Worm (Caenorhabditis elegans) whole organism, L3 larva: ENCODE measurements around the gene nprl-3.
A peak's percentile ranks its signal among the peaks of the same experiment; 100 is the strongest.

ENCODE experiments used
- ZK546.5 ChIP-seq: sonication (generic microtip); optimal IDR thresholded peaks from 2 replicates; lab custom pipeline; 2017; ENCODE audit warnings: missing biosample characterization, missing genetic modification characterization
- aly-2 ChIP-seq: fragments of 150-350 bp; optimal IDR thresholded peaks from 2 replicates; lab custom pipeline; 2014; ENCODE audit warnings: missing biosample characterization, missing genetic modification characterization
- ama-1 ChIP-seq: fragments of 150-350 bp; optimal IDR thresholded peaks from 2 replicates; lab custom pipeline; 2018
- ceh-16 ChIP-seq: sonication (generic microtip); optimal IDR thresholded peaks from 2 replicates; lab custom pipeline; 2017; ENCODE audit warnings: missing biosample characterization, missing genetic modification characterization
- ceh-28 ChIP-seq: fragments of 150-350 bp; optimal IDR thresholded peaks from 2 replicates; lab custom pipeline; 2014; ENCODE audit warnings: missing biosample characterization, missing genetic modification reagents, missing genetic modification characterization
- ceh-82 ChIP-seq: fragments of 150-350 bp; optimal IDR thresholded peaks from 2 replicates; lab custom pipeline; 2014; ENCODE audit warnings: missing biosample characterization, missing genetic modification characterization
- ceh-9 ChIP-seq: sonication (generic microtip); optimal IDR thresholded peaks from 2 replicates; lab custom pipeline; 2018; ENCODE audit warnings: missing biosample characterization, missing genetic modification characterization
- daf-12 ChIP-seq: fragments of 150-350 bp; optimal IDR thresholded peaks from 2 replicates; lab custom pipeline; 2014; ENCODE audit warnings: missing biosample characterization, missing genetic modification reagents, missing genetic modification characterization
- egl-27 ChIP-seq: sonication (generic microtip); optimal IDR thresholded peaks from 4 replicates; lab custom pipeline; 2017; ENCODE audit warnings: missing biosample characterization, missing genetic modification reagents, missing genetic modification characterization
- egl-5 ChIP-seq: fragments of 150-350 bp; optimal IDR thresholded peaks from 2 replicates; lab custom pipeline; 2017; ENCODE audit warnings: missing biosample characterization, missing genetic modification reagents, missing genetic modification characterization, inconsistent platforms
- elt-1 ChIP-seq: fragments of 150-350 bp; optimal IDR thresholded peaks from 2 replicates; lab custom pipeline; 2014; ENCODE audit warnings: missing biosample characterization, missing genetic modification characterization
- elt-2 ChIP-seq: sonication (generic microtip); optimal IDR thresholded peaks from 2 replicates; lab custom pipeline; 2016; ENCODE audit warnings: missing genetic modification reagents, mild to moderate bottlenecking, missing genetic modification characterization, missing compliant biosample characterization
- elt-3 ChIP-seq, 3 experiments: fragments of 150-350 bp in 1 of 3; sonication (generic microtip) in 2 of 3; optimal IDR thresholded peaks; 2 replicates in 2 of 3; 4 replicates in 1 of 3; lab custom pipeline; 2014 to 2017; ENCODE audit warnings: missing biosample characterization in 3 of 3, missing genetic modification characterization in 3 of 3
- fkh-10 ChIP-seq: sonication (generic microtip); optimal IDR thresholded peaks from 2 replicates; lab custom pipeline; 2017; ENCODE audit warnings: missing biosample characterization, missing genetic modification reagents, missing genetic modification characterization
- fkh-2 ChIP-seq: fragments of 150-350 bp; optimal IDR thresholded peaks from 2 replicates; lab custom pipeline; 2014; ENCODE audit warnings: missing biosample characterization, missing genetic modification reagents, missing genetic modification characterization
- hmg-11 ChIP-seq: sonication (generic microtip); optimal IDR thresholded peaks from 2 replicates; lab custom pipeline; 2016; ENCODE audit warnings: missing genetic modification characterization, missing compliant biosample characterization
- jun-1 ChIP-seq: fragments of 150-350 bp; optimal IDR thresholded peaks from 2 replicates; lab custom pipeline; 2014; ENCODE audit warnings: missing biosample characterization, missing genetic modification reagents, missing genetic modification characterization
- lin-15B ChIP-seq: fragments of 150-350 bp; optimal IDR thresholded peaks from 2 replicates; lab custom pipeline; 2014; ENCODE audit warnings: missing biosample characterization, missing genetic modification characterization
- lin-39 ChIP-seq: fragments of 150-350 bp; optimal IDR thresholded peaks from 2 replicates; lab custom pipeline; 2018; ENCODE audit warnings: missing biosample characterization, missing genetic modification reagents, missing genetic modification characterization
- mdl-1 ChIP-seq: fragments of 150-350 bp; optimal IDR thresholded peaks from 2 replicates; lab custom pipeline; 2014; ENCODE audit warnings: missing biosample characterization, missing genetic modification characterization
- nfya-1 ChIP-seq: sonication (generic microtip); optimal IDR thresholded peaks from 2 replicates; lab custom pipeline; 2017; ENCODE audit warnings: missing genetic modification characterization, mild to moderate bottlenecking, missing compliant biosample characterization, antibody characterized with exemption, moderate library complexity; ENCODE audit not compliant: insufficient read depth
- nhr-11 ChIP-seq: fragments of 150-350 bp; optimal IDR thresholded peaks from 2 replicates; lab custom pipeline; 2014; ENCODE audit warnings: missing biosample characterization, missing genetic modification characterization
- nhr-23 ChIP-seq: fragments of 150-350 bp; optimal IDR thresholded peaks from 2 replicates; lab custom pipeline; 2014; ENCODE audit warnings: missing biosample characterization, missing genetic modification reagents, missing genetic modification characterization
- nhr-237 ChIP-seq: fragments of 150-350 bp; optimal IDR thresholded peaks from 2 replicates; lab custom pipeline; 2014; ENCODE audit warnings: missing biosample characterization, missing genetic modification characterization
- nhr-25 ChIP-seq: sonication (generic microtip); optimal IDR thresholded peaks from 2 replicates; lab custom pipeline; 2017; ENCODE audit warnings: missing biosample characterization, missing genetic modification characterization
- nhr-43 ChIP-seq: sonication (generic microtip); optimal IDR thresholded peaks from 2 replicates; lab custom pipeline; 2016; ENCODE audit warnings: mild to moderate bottlenecking, missing genetic modification characterization, missing compliant biosample characterization; ENCODE audit not compliant: poor library complexity, severe bottlenecking
- nhr-67 ChIP-seq: fragments of 150-350 bp; optimal IDR thresholded peaks from 2 replicates; lab custom pipeline; 2014; ENCODE audit warnings: missing biosample characterization, missing genetic modification characterization
- nhr-76 ChIP-seq: fragments of 150-350 bp; sonication (generic microtip); optimal IDR thresholded peaks from 5 replicates; lab custom pipeline; 2014; ENCODE audit warnings: missing biosample characterization, missing genetic modification characterization
- pqm-1 ChIP-seq: fragments of 150-350 bp; optimal IDR thresholded peaks from 2 replicates; lab custom pipeline; 2017; ENCODE audit warnings: missing biosample characterization, missing genetic modification characterization, inconsistent platforms
- skn-1 ChIP-seq: fragments of 150-350 bp; optimal IDR thresholded peaks from 2 replicates; lab custom pipeline; 2014; ENCODE audit warnings: missing biosample characterization, missing genetic modification characterization
- snpc-4 ChIP-seq: fragments of 150-350 bp; optimal IDR thresholded peaks from 2 replicates; lab custom pipeline; 2014; ENCODE audit warnings: missing biosample characterization, missing genetic modification characterization
- tbx-2 ChIP-seq: sonication (generic microtip); optimal IDR thresholded peaks from 2 replicates; lab custom pipeline; 2016; ENCODE audit warnings: mild to moderate bottlenecking, missing genetic modification characterization, missing compliant biosample characterization
- unc-62 ChIP-seq: fragments of 150-350 bp; sonication (generic microtip); optimal IDR thresholded peaks from 4 replicates; lab custom pipeline; 2014; ENCODE audit warnings: missing biosample characterization, missing genetic modification reagents, missing genetic modification characterization
- zag-1 ChIP-seq: fragments of 150-350 bp; optimal IDR thresholded peaks from 2 replicates; lab custom pipeline; 2014; ENCODE audit warnings: missing biosample characterization, missing genetic modification characterization
- ztf-11 ChIP-seq: fragments of 150-350 bp; optimal IDR thresholded peaks from 2 replicates; lab custom pipeline; 2014; ENCODE audit warnings: missing biosample characterization, missing genetic modification characterization
- ztf-4 ChIP-seq: fragments of 150-350 bp; optimal IDR thresholded peaks from 2 replicates; lab custom pipeline; 2014; ENCODE audit warnings: missing biosample characterization, missing genetic modification characterization

The nprl-3 gene

DNA sequence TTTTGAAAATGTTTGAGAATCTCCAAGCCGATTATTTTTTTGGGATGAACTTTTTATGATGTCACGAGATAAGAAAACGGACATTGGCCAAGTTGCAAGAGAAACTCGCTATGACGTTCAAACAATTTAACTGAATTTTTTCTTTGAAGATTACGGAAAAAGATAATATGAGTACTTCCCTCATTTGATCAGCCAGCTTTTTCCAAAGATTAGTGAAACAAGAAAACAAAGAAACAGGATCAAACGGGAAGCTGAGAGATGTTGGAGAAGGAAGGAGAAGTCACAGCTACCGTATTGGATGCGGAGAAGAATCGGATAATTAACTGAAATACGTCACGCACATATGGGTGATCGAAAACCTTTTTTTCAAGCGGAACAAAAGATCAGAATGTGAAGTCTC, 43.1 kb upstream of the nprl-3 start:
- peak; percentile 82 for TF ChIP-seq elt-1 (tag; lab: Kevin White, UChicago)
- peak; percentile 62 for TF ChIP-seq nhr-23 (tag; lab: Kevin White, UChicago)
- TF ChIP-seq hmg-11 (tag; lab: Kevin White, UChicago), result no peak
- no peak for TF ChIP-seq nhr-76
- no peak for TF ChIP-seq jun-1 (tag; lab: Kevin White, UChicago)
- TF ChIP-seq nhr-11 (tag; lab: Kevin White, UChicago), result no peak
- TF ChIP-seq nhr-43 (tag; lab: Kevin White, UChicago), result peak; percentile 0

DNA sequence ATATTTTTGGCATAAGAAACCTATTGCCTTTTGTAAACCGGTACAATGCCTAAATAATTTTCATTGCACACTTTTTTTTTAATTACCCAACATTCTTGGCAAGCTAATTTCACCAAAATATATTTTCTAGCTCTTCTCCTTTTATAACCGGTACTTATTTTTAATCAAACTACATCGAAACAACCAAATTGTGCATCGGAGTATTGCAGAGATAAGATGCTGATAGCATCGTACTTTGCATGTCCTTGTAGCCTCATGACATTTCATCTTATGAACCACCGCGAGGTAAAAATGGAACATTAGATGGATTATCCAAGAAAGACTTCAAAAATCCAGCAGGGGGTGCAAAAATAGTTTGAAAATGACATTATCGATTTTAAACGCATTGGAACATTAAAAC, 42.1 kb upstream of the nprl-3 start:
- peak; percentile 41 for TF ChIP-seq elt-2
- TF ChIP-seq nhr-23 (tag; lab: Kevin White, UChicago), result peak; percentile 12
- TF ChIP-seq pqm-1 (tag; lab: Kevin White, UChicago), result peak; percentile 44
- peak; percentile 67 for TF ChIP-seq elt-1 (tag; lab: Kevin White, UChicago)
- no peak for TF ChIP-seq tbx-2 (tag; lab: Kevin White, UChicago)

DNA sequence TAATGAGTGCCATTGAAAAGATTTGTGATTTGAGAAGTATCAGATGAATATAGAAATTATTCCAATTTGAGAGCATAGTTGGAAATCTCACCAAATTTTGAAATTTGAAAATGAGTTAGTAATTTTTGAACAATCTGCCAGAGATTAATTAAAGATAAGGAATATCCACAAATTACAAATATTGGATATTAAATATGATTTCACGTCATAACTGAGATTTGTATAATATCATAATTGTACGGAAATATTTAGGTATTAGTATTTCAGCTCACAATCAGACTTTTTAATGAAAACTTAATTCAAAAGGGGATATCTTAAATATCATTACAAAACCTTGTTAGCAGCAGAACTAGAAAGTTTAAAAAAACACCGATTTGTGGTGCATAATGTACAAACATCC, 37.4 kb upstream of the nprl-3 start, which contains the start of gene K07H8.7:
Gene K07H8.7 (minus strand): TSS at position 101 of the 400 bp plus-strand sequence.
- TF ChIP-seq tbx-2 (tag; lab: Kevin White, UChicago), result no peak
- TF ChIP-seq fkh-2 (tag; lab: Kevin White, UChicago), result no peak
- no peak for TF ChIP-seq ama-1
- no peak for TF ChIP-seq nhr-43 (tag; lab: Kevin White, UChicago)
- TF ChIP-seq ceh-82 (tag; lab: Kevin White, UChicago), result no peak
- TF ChIP-seq nfya-1, result no peak
- TF ChIP-seq ceh-16 (tag; lab: Kevin White, UChicago), result no peak
- TF ChIP-seq mdl-1 (tag; lab: Kevin White, UChicago), result no peak
- no peak for TF ChIP-seq elt-2
- no peak for TF ChIP-seq pqm-1 (tag; lab: Kevin White, UChicago)
- TF ChIP-seq zag-1, result no peak
- no peak for TF ChIP-seq nhr-23 (tag; lab: Kevin White, UChicago)

DNA sequence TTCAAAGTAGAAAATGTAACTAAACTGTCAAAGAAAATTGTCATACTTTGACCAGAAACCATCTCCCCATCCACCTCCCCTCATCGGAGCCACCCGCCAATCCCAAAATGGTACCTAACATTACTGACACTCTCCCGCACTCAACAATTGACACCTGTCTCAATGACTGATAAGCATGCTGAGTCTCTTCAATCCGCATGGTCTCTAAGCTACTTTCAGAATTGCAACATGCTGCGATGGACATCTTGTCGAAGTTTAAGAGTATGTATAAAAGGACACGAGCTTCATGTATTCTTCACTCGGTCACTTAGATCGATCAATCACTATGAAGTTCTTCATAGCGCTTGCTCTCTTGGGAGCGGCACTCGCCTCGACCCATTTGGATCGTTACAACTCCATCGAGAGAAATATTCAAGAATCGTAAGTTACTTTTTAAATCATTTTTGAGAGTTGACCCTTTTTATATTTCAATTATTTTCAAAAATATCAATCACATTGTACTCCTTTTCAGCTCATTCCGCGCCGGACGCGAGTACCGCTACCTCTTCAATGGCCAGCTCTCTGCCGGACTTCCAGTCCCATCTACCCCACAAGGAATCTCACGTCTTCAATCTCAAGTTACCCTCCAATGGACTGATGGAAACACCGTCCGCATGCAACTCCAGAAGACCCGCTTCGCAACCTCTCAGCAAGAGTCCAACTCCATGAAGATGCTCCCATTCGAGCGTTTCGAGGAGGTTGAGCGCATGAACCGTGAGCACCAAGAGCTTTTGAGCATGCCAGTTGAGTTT, 36.2 kb upstream of the nprl-3 start, which contains the start of gene vit-6:
Gene vit-6 (plus strand): TSS at position 310 of the 791 bp plus-strand sequence.
- no peak for TF ChIP-seq ceh-82 (tag; lab: Kevin White, UChicago)
- TF ChIP-seq daf-12 (tag; lab: Kevin White, UChicago), result no peak
- TF ChIP-seq nhr-237 (tag; lab: Kevin White, UChicago), result no peak
- no peak for TF ChIP-seq ztf-4 (tag; lab: Kevin White, UChicago)
- TF ChIP-seq elt-3 (tag; optimal IDR thresholded peaks at IDR 0.05; lab: Kevin White, UChicago), result no peak
- no peak for TF ChIP-seq ceh-28 (tag; lab: Kevin White, UChicago)
- TF ChIP-seq ZK546.5 (tag; lab: Kevin White, UChicago), result no peak
- no peak for TF ChIP-seq aly-2
- no peak for TF ChIP-seq egl-5 (tag; lab: Kevin White, UChicago)
- TF ChIP-seq fkh-10, result no peak
- no peak for TF ChIP-seq ceh-9 (tag; lab: Kevin White, UChicago)
- no peak for TF ChIP-seq unc-62 (GFP tag; lab: Kevin White, UChicago)
- TF ChIP-seq hmg-11 (tag; lab: Kevin White, UChicago), result no peak
- no peak for TF ChIP-seq lin-15B (tag; lab: Kevin White, UChicago)

DNA sequence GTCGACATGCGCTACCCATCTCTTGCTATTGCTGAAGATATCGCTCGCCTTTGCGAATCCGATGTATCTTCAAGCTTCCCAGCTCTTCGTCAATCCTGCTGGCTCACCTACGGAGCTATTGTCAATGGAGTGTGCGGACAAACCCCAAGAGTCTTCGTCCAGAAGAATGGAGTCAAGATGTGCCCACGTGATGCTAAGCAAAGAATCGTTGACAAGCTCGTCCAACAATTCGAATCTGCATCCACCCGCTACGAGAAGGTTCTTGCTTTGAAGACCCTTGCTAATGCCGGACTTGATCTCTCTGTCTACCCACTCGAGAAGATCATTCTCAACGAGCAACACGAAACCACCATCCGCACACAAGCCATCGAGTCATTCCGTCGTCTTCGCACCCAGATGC, 34.6 kb upstream of the nprl-3 start:
- TF ChIP-seq nhr-67 (tag; lab: Kevin White, UChicago), result no peak
- no peak for TF ChIP-seq fkh-2 (tag; lab: Kevin White, UChicago)
- TF ChIP-seq lin-39 (tag; lab: Kevin White, UChicago), result no peak
- no peak for TF ChIP-seq lin-15B (tag; lab: Kevin White, UChicago)
- no peak for TF ChIP-seq jun-1 (tag; lab: Kevin White, UChicago)
- TF ChIP-seq zag-1, result no peak
- no peak for TF ChIP-seq ztf-11 (tag; lab: Kevin White, UChicago)
- TF ChIP-seq nhr-76, result no peak
- no peak for TF ChIP-seq nhr-23 (tag; lab: Kevin White, UChicago)
- TF ChIP-seq elt-3 (tag; optimal IDR thresholded peaks at IDR 0.05; lab: Kevin White, UChicago), result no peak
- TF ChIP-seq nhr-25 (tag; lab: Kevin White, UChicago), result no peak
- no peak for TF ChIP-seq egl-27 (tag; lab: Kevin White, UChicago)
- no peak for TF ChIP-seq snpc-4 (tag; lab: Kevin White, UChicago)
- TF ChIP-seq skn-1, result no peak
- TF ChIP-seq egl-5 (tag; lab: Kevin White, UChicago), result no peak
- TF ChIP-seq fkh-10, result no peak
- no peak for TF ChIP-seq ceh-28 (tag; lab: Kevin White, UChicago)
